Worm (Caenorhabditis elegans): ENCODE results near the gene nhr-179.

- TF ChIP-seq mdl-1 (tag; optimal IDR thresholded peaks at IDR 0.05) (no peak), skn-1 (tag; optimal IDR thresholded peaks at IDR 0.05) (no peak), pqm-1 (tag; optimal IDR thresholded peaks at IDR 0.05) (no peak), mml-1 (tag; optimal IDR thresholded peaks at IDR 0.05) (no peak), hmg-11 (tag; optimal IDR thresholded peaks at IDR 0.05) (no peak), nhr-12 (tag; optimal IDR thresholded peaks at IDR 0.05) (no peak), nhr-77 (tag; optimal IDR thresholded peaks at IDR 0.05) (no peak), nhr-11 (tag; optimal IDR thresholded peaks at IDR 0.05) (no peak), fos-1 (tag; optimal IDR thresholded peaks at IDR 0.05) (no peak), ztf-4 (tag; optimal IDR thresholded peaks at IDR 0.05) (no peak), aly-2 (tag; optimal IDR thresholded peaks at IDR 0.05) (no peak), lin-15B (tag; optimal IDR thresholded peaks at IDR 0.05) (no peak)
Observed at ce11 chrV:1578572-1579230, 40.0 kb downstream of the nhr-179 start.

All from whole organism, L3 larva.